Worm (Caenorhabditis elegans) whole organism, mixed stage, embryonic: Measurements from ENCODE around the gene flp-26.

ENCODE experiments used
- M03D4.4 ChIP-seq: sonication (generic microtip); optimal IDR thresholded peaks from 2 replicates; lab custom pipeline; 2017; ENCODE audit warnings: mild to moderate bottlenecking, missing genetic modification characterization, missing compliant biosample characterization
- blmp-1 ChIP-seq: fragments of 150-350 bp; optimal IDR thresholded peaks from 2 replicates; lab custom pipeline; 2014; ENCODE audit warnings: missing biosample characterization, missing genetic modification characterization
- elt-3 ChIP-seq: fragments of 150-350 bp; optimal IDR thresholded peaks from 2 replicates; lab custom pipeline; 2014; ENCODE audit warnings: missing biosample characterization, missing genetic modification characterization
- ham-2 ChIP-seq: fragments of 200-800 bp; sonication (Bioruptor generic); optimal IDR thresholded peaks from 2 replicates; lab custom pipeline; 2018; ENCODE audit warnings: mild to moderate bottlenecking, missing genetic modification characterization, missing compliant biosample characterization
- lsy-2 ChIP-seq: fragments of 150-350 bp; optimal IDR thresholded peaks from 2 replicates; lab custom pipeline; 2014; ENCODE audit warnings: missing biosample characterization, missing genetic modification characterization
- mep-1 ChIP-seq: fragments of 150-350 bp; optimal IDR thresholded peaks from 2 replicates; lab custom pipeline; 2017; ENCODE audit warnings: missing biosample characterization, missing genetic modification reagents, missing genetic modification characterization, inconsistent platforms
- nhr-28 ChIP-seq: fragments of 150-350 bp; optimal IDR thresholded peaks from 2 replicates; lab custom pipeline; 2014; ENCODE audit warnings: missing biosample characterization, missing genetic modification characterization
- snpc-4 ChIP-seq: fragments of 150-350 bp; optimal IDR thresholded peaks from 2 replicates; lab custom pipeline; 2014; ENCODE audit warnings: missing biosample characterization, missing genetic modification characterization

DNA sequence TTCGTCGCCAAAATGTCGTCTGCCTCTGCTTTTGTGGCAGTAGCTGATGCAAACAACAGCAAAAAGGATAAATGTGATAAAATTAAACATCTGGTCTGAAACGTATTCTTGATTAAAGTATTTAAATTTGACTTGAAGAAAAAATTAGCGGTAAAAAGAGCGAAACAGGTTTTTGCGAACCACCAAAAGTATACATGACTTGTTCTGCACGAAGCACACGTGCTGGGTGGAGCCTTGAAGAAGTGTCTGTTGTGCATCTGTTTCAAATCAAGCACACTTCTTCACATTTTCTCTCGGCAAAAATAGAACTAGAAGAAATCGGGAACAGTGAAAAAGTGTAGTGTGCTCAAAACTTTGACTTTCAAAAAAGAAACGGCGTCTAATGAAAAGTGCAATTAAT is 34.3 kb downstream of the flp-26 start, which contains the start of gene B0403.3:
- no peak for TF ChIP-seq snpc-4 (tag; lab: Kevin White, UChicago)
- TF ChIP-seq lsy-2 (tag; lab: Kevin White, UChicago): no peak
- no peak for TF ChIP-seq nhr-28
- TF ChIP-seq elt-3 (tag; lab: Kevin White, UChicago): no peak
- TF ChIP-seq ham-2 (GFP tag; lab: Kevin White, UChicago): no peak
- TF ChIP-seq blmp-1 (tag; lab: Kevin White, UChicago): no peak
- no peak for TF ChIP-seq mep-1 (tag; lab: Kevin White, UChicago)
- TF ChIP-seq M03D4.4 (tag; lab: Kevin White, UChicago): no peak
